Fruit fly (Drosophila melanogaster) whole organism, embryonic: ENCODE data around the gene CG6839.

Experiments used
- Atf3 ChIP-seq: fragments of 200-800 bp; sonication (Bioruptor generic); optimal IDR thresholded peaks from 3 replicates; lab custom pipeline; 2016; ENCODE audit warnings: missing biosample characterization, missing genetic modification characterization
- BEAF-32 ChIP-seq: fragments of 200-800 bp; sonication (Bioruptor generic); optimal IDR thresholded peaks from 3 replicates; lab custom pipeline; 2017; ENCODE audit warnings: missing biosample characterization, missing genetic modification characterization, mild to moderate bottlenecking, moderate library complexity, missing genetic modification reagents
- Bteb2 ChIP-seq: fragments of 200-800 bp; sonication (Bioruptor generic); optimal IDR thresholded peaks from 2 replicates; lab custom pipeline; 2016; ENCODE audit warnings: missing biosample characterization, missing genetic modification characterization
- CG10209 ChIP-seq: fragments of 200-800 bp; sonication (Bioruptor generic); optimal IDR thresholded peaks from 3 replicates; lab custom pipeline; 2017; ENCODE audit warnings: missing biosample characterization, mild to moderate bottlenecking, missing genetic modification characterization, missing genetic modification reagents
- CG10274 ChIP-seq: fragments of 200-800 bp; sonication (Bioruptor generic); optimal IDR thresholded peaks from 3 replicates; lab custom pipeline; 2017; ENCODE audit warnings: missing biosample characterization, mild to moderate bottlenecking, missing genetic modification characterization
- CG10462 ChIP-seq: fragments of 200-800 bp; sonication (Bioruptor generic); optimal IDR thresholded peaks from 2 replicates; lab custom pipeline; 2016; ENCODE audit warnings: missing biosample characterization, missing genetic modification characterization
- CG11504 ChIP-seq: fragments of 200-800 bp; sonication (Bioruptor generic); optimal IDR thresholded peaks from 3 replicates; lab custom pipeline; 2019; ENCODE audit warnings: missing biosample characterization, mild to moderate bottlenecking, missing genetic modification characterization, moderate library complexity
- CG14710 ChIP-seq: fragments of 200-800 bp; sonication (Bioruptor generic); optimal IDR thresholded peaks from 3 replicates; lab custom pipeline; 2019; ENCODE audit warnings: missing biosample characterization, mild to moderate bottlenecking, missing genetic modification characterization, moderate library complexity
- CG16813 ChIP-seq: fragments of 200-800 bp; sonication (Bioruptor generic); IDR thresholded peaks from 3 replicates; pipeline ENCODE4 v1.3.6; 2022; ENCODE audit warnings: missing biosample characterization, missing genetic modification characterization; ENCODE audit not compliant: partially characterized antibody
- CG1792 ChIP-seq: fragments of 200-800 bp; sonication (Bioruptor generic); optimal IDR thresholded peaks from 2 replicates; lab custom pipeline; 2016; ENCODE audit warnings: missing biosample characterization, missing genetic modification characterization
- CG2889 ChIP-seq: fragments of 200-800 bp; sonication (Bioruptor generic); IDR thresholded peaks from 3 replicates; pipeline ENCODE4 v1.3.6; 2022; ENCODE audit warnings: missing biosample characterization, missing genetic modification characterization
- CG30020 ChIP-seq: fragments of 200-800 bp; optimal IDR thresholded peaks from 2 replicates; lab custom pipeline; 2019; ENCODE audit warnings: missing biosample characterization, mild to moderate bottlenecking, missing genetic modification characterization, moderate library complexity
- CG32772 ChIP-seq: fragments of 200-800 bp; sonication (Bioruptor generic); IDR thresholded peaks from 2 replicates; pipeline ENCODE4 v1.3.6; 2022; ENCODE audit warnings: missing biosample characterization, missing genetic modification characterization
- CG33213 ChIP-seq: fragments of 200-800 bp; sonication (Bioruptor generic); optimal IDR thresholded peaks from 3 replicates; lab custom pipeline; 2016; ENCODE audit warnings: missing biosample characterization, missing genetic modification characterization
- CG4707 ChIP-seq: fragments of 200-800 bp; sonication (Bioruptor generic); optimal IDR thresholded peaks from 2 replicates; lab custom pipeline; 2018; ENCODE audit warnings: missing biosample characterization, mild to moderate bottlenecking, missing genetic modification characterization, moderate library complexity
- CG6254 ChIP-seq: fragments of 200-800 bp; sonication (Bioruptor generic); optimal IDR thresholded peaks from 3 replicates; lab custom pipeline; 2017; ENCODE audit warnings: mild to moderate bottlenecking, missing biosample characterization, missing genetic modification reagents, missing genetic modification characterization
- CG7372 ChIP-seq: fragments of 200-800 bp; sonication (Bioruptor generic); IDR thresholded peaks from 2 replicates; pipeline ENCODE4 v1.3.6; 2022; ENCODE audit warnings: missing biosample characterization, missing genetic modification characterization
- CG8388 ChIP-seq: fragments of 200-800 bp; sonication (Bioruptor generic); optimal IDR thresholded peaks from 2 replicates; lab custom pipeline; 2019; ENCODE audit warnings: missing biosample characterization, mild to moderate bottlenecking, missing genetic modification characterization, moderate library complexity
- CG8765 ChIP-seq: fragments of 200-800 bp; sonication (Bioruptor generic); IDR thresholded peaks from 2 replicates; pipeline ENCODE4 v1.3.6; 2022; ENCODE audit warnings: missing biosample characterization, missing genetic modification characterization
- CG9817 ChIP-seq: fragments of 200-800 bp; sonication (Bioruptor generic); optimal IDR thresholded peaks from 2 replicates; lab custom pipeline; 2018; ENCODE audit warnings: missing biosample characterization, mild to moderate bottlenecking, missing genetic modification characterization, moderate library complexity
- CG9876 ChIP-seq: fragments of 200-800 bp; sonication (Bioruptor generic); optimal IDR thresholded peaks from 2 replicates; lab custom pipeline; 2016; ENCODE audit warnings: missing biosample characterization, missing genetic modification characterization
- CG9932 ChIP-seq: fragments of 200-800 bp; sonication (Bioruptor generic); IDR thresholded peaks from 2 replicates; pipeline ENCODE4 v1.3.6; 2022; ENCODE audit warnings: missing biosample characterization, missing genetic modification characterization
- D19A ChIP-seq: fragments of 200-800 bp; optimal IDR thresholded peaks from 3 replicates; lab custom pipeline; 2019; ENCODE audit warnings: missing biosample characterization, mild to moderate bottlenecking, missing genetic modification characterization, moderate library complexity
- HmgD ChIP-seq: fragments of 200-800 bp; sonication (Bioruptor generic); optimal IDR thresholded peaks from 3 replicates; lab custom pipeline; 2016; ENCODE audit warnings: missing biosample characterization, missing genetic modification characterization
- Med ChIP-seq: fragments of 200-800 bp; sonication (Bioruptor generic); peaks from one replicate; lab custom pipeline; 2016; ENCODE audit warnings: missing biosample characterization, missing genetic modification characterization, mild to moderate bottlenecking, inconsistent platforms, moderate library complexity
- Mrtf ChIP-seq: fragments of 200-800 bp; sonication (Bioruptor generic); IDR thresholded peaks from 3 replicates; pipeline ENCODE4 v1.3.6; 2022; ENCODE audit warnings: missing biosample characterization, missing genetic modification characterization
- NfI ChIP-seq: fragments of 200-800 bp; sonication (Bioruptor generic); optimal IDR thresholded peaks from 3 replicates; lab custom pipeline; 2018; ENCODE audit warnings: missing biosample characterization, mild to moderate bottlenecking, missing genetic modification characterization, moderate library complexity
- Rfx ChIP-seq: fragments of 200-800 bp; sonication (Bioruptor generic); IDR thresholded peaks from 2 replicates; pipeline ENCODE4 v1.3.6; 2022; ENCODE audit warnings: missing biosample characterization, missing genetic modification characterization
- Rx ChIP-seq: fragments of 200-800 bp; sonication (Bioruptor generic); IDR thresholded peaks from 2 replicates; pipeline ENCODE4 v1.3.6; 2022; ENCODE audit warnings: missing biosample characterization, missing genetic modification characterization
- Stat92E ChIP-seq, 3 experiments: fragments of >200 bp in 2 of 3; fragments of 200-800 bp in 1 of 3; sonication (Bioruptor generic) in 1 of 3; optimal IDR thresholded peaks; 2 replicates each; lab custom pipeline; 2017 to 2019; ENCODE audit warnings: missing biosample characterization in 3 of 3, missing genetic modification characterization in 3 of 3, mild to moderate bottlenecking in 1 of 3, moderate library complexity in 1 of 3
- Trl ChIP-seq, 3 experiments: fragments of >200 bp in 2 of 3; fragments of 200-800 bp in 1 of 3; sonication (Bioruptor generic) in 1 of 3; optimal IDR thresholded peaks; 2 replicates in 1 of 3; 3 replicates in 2 of 3; lab custom pipeline; 2016 to 2017; ENCODE audit warnings: missing biosample characterization in 1 of 3, missing genetic modification characterization in 1 of 3
- ash1 ChIP-seq: fragments of 200-800 bp; sonication (Bioruptor generic); optimal IDR thresholded peaks from 2 replicates; lab custom pipeline; 2018; ENCODE audit warnings: missing biosample characterization, mild to moderate bottlenecking, missing genetic modification characterization
- bowl ChIP-seq: fragments of 200-800 bp; sonication (Bioruptor generic); IDR thresholded peaks from 2 replicates; pipeline ENCODE4 v1.3.6; 2022; ENCODE audit warnings: missing biosample characterization, missing genetic modification characterization
- chn ChIP-seq: fragments of 200-800 bp; sonication (Bioruptor generic); optimal IDR thresholded peaks from 2 replicates; lab custom pipeline; 2016; ENCODE audit warnings: missing biosample characterization, missing genetic modification characterization
- dm ChIP-seq: fragments of 200-800 bp; sonication (Bioruptor generic); optimal IDR thresholded peaks from 3 replicates; lab custom pipeline; 2016; ENCODE audit warnings: missing biosample characterization, missing genetic modification characterization
- ewg ChIP-seq: fragments of 200-800 bp; sonication (Bioruptor generic); optimal IDR thresholded peaks from 3 replicates; lab custom pipeline; 2017; ENCODE audit warnings: mild to moderate bottlenecking, missing biosample characterization, missing genetic modification reagents, missing genetic modification characterization
- kay ChIP-seq: fragments of 200-800 bp; sonication (Bioruptor generic); optimal IDR thresholded peaks from 2 replicates; lab custom pipeline; 2016; ENCODE audit warnings: missing biosample characterization, missing genetic modification characterization
- ken ChIP-seq: fragments of 200-800 bp; sonication (Bioruptor generic); IDR thresholded peaks from 3 replicates; pipeline ENCODE4 v1.3.6; 2022; ENCODE audit warnings: missing biosample characterization, missing genetic modification characterization
- luna ChIP-seq: fragments of 200-800 bp; sonication (Bioruptor generic); optimal IDR thresholded peaks from 2 replicates; lab custom pipeline; 2016; ENCODE audit warnings: missing biosample characterization, missing genetic modification characterization
- pzg ChIP-seq: fragments of 200-800 bp; sonication (Bioruptor generic); optimal IDR thresholded peaks from 3 replicates; lab custom pipeline; 2018; ENCODE audit warnings: missing biosample characterization, mild to moderate bottlenecking, missing genetic modification characterization, moderate library complexity
- schlank ChIP-seq: fragments of 200-800 bp; sonication (Bioruptor generic); optimal IDR thresholded peaks from 2 replicates; lab custom pipeline; 2018; ENCODE audit warnings: missing biosample characterization, mild to moderate bottlenecking, missing genetic modification characterization
- sens ChIP-seq: fragments of 200-800 bp; sonication (Bioruptor generic); peaks from one replicate; lab custom pipeline; 2016; ENCODE audit warnings: missing biosample characterization, missing genetic modification characterization
- sens-2 ChIP-seq: fragments of 200-800 bp; sonication (Bioruptor generic); IDR thresholded peaks from 2 replicates; pipeline ENCODE4 v1.3.6; 2022; ENCODE audit warnings: missing biosample characterization, missing genetic modification characterization
- sisA ChIP-seq: fragments of 200-800 bp; sonication (Bioruptor generic); IDR thresholded peaks from 2 replicates; pipeline ENCODE4 v1.3.6; 2022; ENCODE audit warnings: missing biosample characterization, missing genetic modification characterization
- sqz ChIP-seq: fragments of 200-800 bp; sonication (Bioruptor generic); optimal IDR thresholded peaks from 3 replicates; lab custom pipeline; 2018; ENCODE audit warnings: missing biosample characterization, mild to moderate bottlenecking, missing genetic modification characterization
- tin ChIP-seq: fragments of 200-800 bp; sonication (Bioruptor generic); optimal IDR thresholded peaks from 3 replicates; lab custom pipeline; 2016; ENCODE audit warnings: missing biosample characterization, missing genetic modification characterization
- trh ChIP-seq: fragments of 200-800 bp; sonication (Bioruptor generic); optimal IDR thresholded peaks from 2 replicates; lab custom pipeline; 2016; ENCODE audit warnings: missing biosample characterization, missing genetic modification characterization
- vfl ChIP-seq: fragments of 200-800 bp; sonication (Bioruptor generic); optimal IDR thresholded peaks from 2 replicates; lab custom pipeline; 2016; ENCODE audit warnings: missing biosample characterization, missing genetic modification characterization
- zen ChIP-seq: fragments of 200-800 bp; sonication (Bioruptor generic); optimal IDR thresholded peaks from 3 replicates; lab custom pipeline; 2018; ENCODE audit warnings: missing biosample characterization, mild to moderate bottlenecking, missing genetic modification characterization, moderate library complexity
- zfh1 ChIP-seq: fragments of 200-800 bp; sonication (Bioruptor generic); IDR thresholded peaks from 3 replicates; pipeline ENCODE4 v1.3.6; 2022; ENCODE audit warnings: missing biosample characterization, missing genetic modification characterization

Gene CG6839

dm6 chr3L:18898770-18899278 lies 18.6 kb upstream of the CG6839 start, which contains the start of gene RpL26 (continued):
- TF ChIP-seq BEAF-32 (GFP tag; lab: Kevin White, UChicago) (peak; percentile 100), sqz (GFP tag; lab: Kevin White, UChicago) (no peak), Bteb2 (GFP tag; lab: Kevin White, UChicago) (peak; percentile 72), ewg (peak; percentile 62), CG9817 (tag; lab: Kevin White, UChicago) (peak; percentile 85), schlank (tag; lab: Kevin White, UChicago) (peak; percentile 65), CG10462 (GFP tag; lab: Kevin White, UChicago) (peak; percentile 46), chn (GFP tag; lab: Kevin White, UChicago) (peak; percentile 84), Atf3 (GFP tag; lab: Kevin White, UChicago) (peak; percentile 83), Trl (optimal IDR thresholded peaks at IDR 0.05; lab: Kevin White, UChicago) (no peak), Trl (GFP tag; optimal IDR thresholded peaks at IDR 0.05; lab: Kevin White, UChicago) (peak; percentile 77), D19A (peak; percentile 9), tin (GFP tag; lab: Kevin White, UChicago) (peak; percentile 61), NfI (GFP tag; lab: Kevin White, UChicago) (peak; percentile 84), sisA (GFP tag; lab: Robert Waterston, UW) (peak; percentile 75), CG16813 (GFP tag; lab: Robert Waterston, UW) (peak; percentile 99), CG1792 (GFP tag; lab: Kevin White, UChicago) (peak; percentile 53), Rx (peak; percentile 54; the same call in 1 of the 2 replicates), vfl (GFP tag; lab: Kevin White, UChicago) (peak; percentile 78), CG4707 (no peak), ken (GFP tag; lab: Robert Waterston, UW) (0 out of 3 replicates have a peak, but pooled peaks have one; percentile 57), CG10274 (GFP tag; lab: Kevin White, UChicago) (peak; percentile 7), pzg (peak; percentile 82), ash1 (GFP tag; lab: Kevin White, UChicago) (no peak), CG32772 (GFP tag; lab: Robert Waterston, UW) (peak; percentile 50), Mrtf (GFP tag; lab: Robert Waterston, UW) (no peak; the same call in 2 of the 3 replicates), sens-2 (GFP tag; lab: Robert Waterston, UW) (no peak), Med (GFP tag; lab: Kevin White, UChicago) (peak; percentile 95), bowl (GFP tag; lab: Robert Waterston, UW) (no peak), Rfx (peak; percentile 80), CG8388 (GFP tag; lab: Kevin White, UChicago) (peak; percentile 66), CG8765 (GFP tag; lab: Robert Waterston, UW) (peak; percentile 67; the same call in 1 of the 2 replicates), zen (tag; lab: Kevin White, UChicago) (peak; percentile 43), CG33213 (GFP tag; lab: Kevin White, UChicago) (peak; percentile 78), zfh1 (GFP tag; lab: Robert Waterston, UW) (no peak; the same call in 2 of the 3 replicates), kay (GFP tag; lab: Kevin White, UChicago) (peak; percentile 40), CG30020 (tag; lab: Kevin White, UChicago) (peak; percentile 77), CG2889 (GFP tag; lab: Robert Waterston, UW) (no peak), CG9876 (GFP tag; lab: Kevin White, UChicago) (peak; percentile 81), CG9932 (peak; percentile 92), dm (peak; percentile 93), sens (GFP tag; lab: Kevin White, UChicago) (peak; percentile 97), CG14710 (peak; percentile 87), CG7372 (GFP tag; lab: Robert Waterston, UW) (peak; percentile 82), CG11504 (tag; lab: Kevin White, UChicago) (no peak), CG10209 (GFP tag; lab: Kevin White, UChicago) (peak; percentile 70), luna (GFP tag; lab: Kevin White, UChicago) (peak; percentile 74), HmgD (GFP tag; lab: Kevin White, UChicago) (peak; percentile 72), trh (GFP tag; lab: Kevin White, UChicago) (peak; percentile 54), CG6254 (GFP tag; lab: Kevin White, UChicago) (no peak), Stat92E (GFP tag; optimal IDR thresholded peaks at IDR 0.05; lab: Kevin White, UChicago) (peak in 1 of 3 experiments; percentile 81)
